Fruit fly (Drosophila melanogaster): ENCODE results near the gene CG13458.

The CG13458 gene

dm6 chr3L:15136659-15137572, 23.6 kb downstream of the CG13458 start, which contains the start of gene CG12316 (continued):
- TF ChIP-seq wek (GFP tag; optimal IDR thresholded peaks at IDR 0.05) (peak; percentile 86), CG10209 (GFP tag; optimal IDR thresholded peaks at IDR 0.05) (peak; percentile 90), Chrac-16 (GFP tag; optimal IDR thresholded peaks at IDR 0.05) (peak; percentile 86), CG11247 (GFP tag; IDR thresholded peaks at IDR 0.05) (peak; percentile 78), CG4424 (GFP tag; optimal IDR thresholded peaks at IDR 0.05) (peak; percentile 89), CG4617 (GFP tag; optimal IDR thresholded peaks at IDR 0.05; ENCODE audit: borderline replicate concordance) (peak; percentile 71), Hmr (GFP tag; optimal IDR thresholded peaks at IDR 0.05) (peak; percentile 94), CG7786 (GFP tag; optimal IDR thresholded peaks at IDR 0.05) (peak; percentile 94), CG33213 (GFP tag; optimal IDR thresholded peaks at IDR 0.05) (peak; percentile 92), Stat92E (GFP tag; optimal IDR thresholded peaks at IDR 0.05) (peak in 1 of 3 experiments; percentile 23), Poxn (GFP tag; IDR thresholded peaks at IDR 0.05) (0 out of 2 replicates have a peak, but pooled peaks have one; percentile 24), fd96Cb (tag; optimal IDR thresholded peaks at IDR 0.05) (peak; percentile 87), Sry-δ (GFP tag; optimal IDR thresholded peaks at IDR 0.05) (peak; percentile 70), CG5180 (GFP tag; optimal IDR thresholded peaks at IDR 0.05) (no peak), abd-A (tag; optimal IDR thresholded peaks at IDR 0.05) (no peak), CG11696 (GFP tag; IDR thresholded peaks at IDR 0.05) (peak; percentile 45), grau (tag; optimal IDR thresholded peaks at IDR 0.05) (peak; percentile 91), CG12769 (tag; optimal IDR thresholded peaks at IDR 0.05) (peak; percentile 91), CG6254 (GFP tag; optimal IDR thresholded peaks at IDR 0.05) (peak; percentile 90), chif (GFP tag; optimal IDR thresholded peaks at IDR 0.05) (peak; percentile 86 to 92), CG12236 (GFP tag; optimal IDR thresholded peaks at IDR 0.05) (peak; percentile 72), CoRest (tag; optimal IDR thresholded peaks at IDR 0.05) (peak; percentile 93), Elba2 (GFP tag; optimal IDR thresholded peaks at IDR 0.05) (peak; percentile 5), C15 (GFP tag; IDR thresholded peaks at IDR 0.05) (no peak), Gug (GFP tag; IDR thresholded peaks at IDR 0.05) (peak; percentile 77), CG14860 (GFP tag; IDR thresholded peaks at IDR 0.05; ENCODE audit: partially characterized antibody) (peak; percentile 62; the same call in 2 of the 3 replicates), row (GFP tag; IDR thresholded peaks at IDR 0.05) (peak; percentile 96), Side (GFP tag; optimal IDR thresholded peaks at IDR 0.05) (peak; percentile 93), Hr78 (GFP tag; optimal IDR thresholded peaks at IDR 0.05) (peak in 1 of 2 experiments; percentile 82), CG11695 (GFP tag; IDR thresholded peaks at IDR 0.05) (peak; percentile 89), CG9727 (GFP tag; optimal IDR thresholded peaks at IDR 0.05) (peak; percentile 96), Asciz (GFP tag; optimal IDR thresholded peaks at IDR 0.05) (peak; percentile 80), CG34224 (GFP tag; IDR thresholded peaks at IDR 0.05; ENCODE audit: partially characterized antibody) (peak; percentile 76), CG10959 (GFP tag; IDR thresholded peaks at IDR 0.05) (peak; percentile 86), CG11085 (GFP tag; IDR thresholded peaks at IDR 0.05) (no peak), emc (GFP tag; optimal IDR thresholded peaks at IDR 0.05) (peak; percentile 68), Med (GFP tag) (peak; percentile 99), gt (GFP tag; IDR thresholded peaks at IDR 0.05) (no peak), CG10267 (tag; optimal IDR thresholded peaks at IDR 0.05) (peak; percentile 95), ftz-f1 (GFP tag; optimal IDR thresholded peaks at IDR 0.05) (peak; percentile 13), ranshi (GFP tag; IDR thresholded peaks at IDR 0.05) (peak; percentile 83), phol (tag; optimal IDR thresholded peaks at IDR 0.05) (peak; percentile 91), Atf3 (GFP tag; optimal IDR thresholded peaks at IDR 0.05) (peak; percentile 92), da (GFP tag; optimal IDR thresholded peaks at IDR 0.05) (peak; percentile 91), CG4820 (GFP tag; optimal IDR thresholded peaks at IDR 0.05) (peak; percentile 100), pnt (GFP tag; optimal IDR thresholded peaks at IDR 0.05) (peak; percentile 80), bigmax (GFP tag; optimal IDR thresholded peaks at IDR 0.05) (peak; percentile 52), ERR (GFP tag; optimal IDR thresholded peaks at IDR 0.05) (peak; percentile 87)

Measured in whole organism, embryonic.